Worm (Caenorhabditis elegans) whole organism, late embryonic: Measurements from ENCODE around the gene C56G2.9.

Experiments
- C08G9.2 ChIP-seq: sonication (generic microtip); optimal IDR thresholded peaks from 2 replicates; lab custom pipeline; 2016; ENCODE audit warnings: mild to moderate bottlenecking, missing genetic modification characterization, moderate library complexity, missing compliant biosample characterization
- K09A11.1 ChIP-seq: sonication (generic microtip); optimal IDR thresholded peaks from 2 replicates; lab custom pipeline; 2017; ENCODE audit warnings: antibody characterized with exemption, mild to moderate bottlenecking, missing genetic modification characterization, missing compliant biosample characterization; ENCODE audit not compliant: insufficient read depth
- T23F11.4 ChIP-seq: fragments of 200-800 bp; sonication (Bioruptor generic); optimal IDR thresholded peaks from 2 replicates; lab custom pipeline; 2018; ENCODE audit warnings: mild to moderate bottlenecking, missing genetic modification characterization, missing compliant biosample characterization
- ceh-14 ChIP-seq: sonication (generic microtip); optimal IDR thresholded peaks from 2 replicates; lab custom pipeline; 2016; ENCODE audit warnings: missing genotype, missing genetic modification characterization, missing compliant biosample characterization
- ceh-18 ChIP-seq: sonication (generic microtip); optimal IDR thresholded peaks from 2 replicates; lab custom pipeline; 2016; ENCODE audit warnings: missing genetic modification characterization, missing compliant biosample characterization
- ceh-2 ChIP-seq: sonication (generic microtip); optimal IDR thresholded peaks from 2 replicates; lab custom pipeline; 2016; ENCODE audit warnings: missing genotype, missing genetic modification characterization, missing compliant biosample characterization
- ceh-31 ChIP-seq: sonication (generic microtip); optimal IDR thresholded peaks from 2 replicates; lab custom pipeline; 2016; ENCODE audit warnings: missing genetic modification characterization, missing compliant biosample characterization
- ceh-48 ChIP-seq: sonication (generic microtip); optimal IDR thresholded peaks from 2 replicates; lab custom pipeline; 2016; ENCODE audit warnings: missing genetic modification characterization, inconsistent platforms, missing compliant biosample characterization
- ceh-6 ChIP-seq: fragments of 200-800 bp; sonication (Bioruptor generic); optimal IDR thresholded peaks from 2 replicates; lab custom pipeline; 2018; ENCODE audit warnings: mild to moderate bottlenecking, missing genetic modification characterization, missing compliant biosample characterization
- che-1 ChIP-seq: sonication (generic microtip); optimal IDR thresholded peaks from 2 replicates; lab custom pipeline; 2016; ENCODE audit warnings: mild to moderate bottlenecking, missing genetic modification characterization, missing compliant biosample characterization
- dmd-4 ChIP-seq: sonication (generic microtip); optimal IDR thresholded peaks from 2 replicates; lab custom pipeline; 2016; ENCODE audit warnings: borderline replicate concordance, missing genetic modification characterization, missing compliant biosample characterization
- dve-1 ChIP-seq: sonication (generic microtip); optimal IDR thresholded peaks from 2 replicates; lab custom pipeline; 2017; ENCODE audit warnings: antibody characterized with exemption, mild to moderate bottlenecking, missing genetic modification characterization, missing compliant biosample characterization
- ets-4 ChIP-seq: sonication (generic microtip); optimal IDR thresholded peaks from 2 replicates; lab custom pipeline; 2016; ENCODE audit warnings: missing genetic modification characterization, missing compliant biosample characterization
- fkh-10 ChIP-seq: fragments of 150-350 bp; optimal IDR thresholded peaks from 2 replicates; lab custom pipeline; 2014; ENCODE audit warnings: missing biosample characterization, missing genetic modification reagents, missing genetic modification characterization
- hlh-13 ChIP-seq: fragments of 200-800 bp; sonication (Bioruptor generic); optimal IDR thresholded peaks from 2 replicates; lab custom pipeline; 2018; ENCODE audit warnings: mild to moderate bottlenecking, missing genetic modification characterization, missing compliant biosample characterization
- hlh-15 ChIP-seq: sonication (generic microtip); optimal IDR thresholded peaks from 2 replicates; lab custom pipeline; 2016; ENCODE audit warnings: missing genetic modification characterization, missing compliant biosample characterization
- hlh-30 ChIP-seq: sonication (generic microtip); optimal IDR thresholded peaks from 2 replicates; lab custom pipeline; 2017; ENCODE audit warnings: antibody characterized with exemption, missing genetic modification characterization, missing compliant biosample characterization; ENCODE audit not compliant: insufficient read depth
- hlh-6 ChIP-seq: sonication (generic microtip); optimal IDR thresholded peaks from 2 replicates; lab custom pipeline; 2016; ENCODE audit warnings: missing genotype, missing genetic modification characterization, missing compliant biosample characterization
- lin-11 ChIP-seq: fragments of 200-800 bp; sonication (Bioruptor generic); optimal IDR thresholded peaks from 2 replicates; lab custom pipeline; 2018; ENCODE audit warnings: mild to moderate bottlenecking, missing genetic modification characterization, missing compliant biosample characterization
- madf-2 ChIP-seq: sonication (generic microtip); optimal IDR thresholded peaks from 2 replicates; lab custom pipeline; 2017; ENCODE audit warnings: missing genetic modification characterization, missing compliant biosample characterization
- nfya-1 ChIP-seq: sonication (generic microtip); optimal IDR thresholded peaks from 2 replicates; lab custom pipeline; 2017; ENCODE audit warnings: missing genetic modification characterization, mild to moderate bottlenecking, missing compliant biosample characterization, antibody characterized with exemption, moderate library complexity
- nhr-11 ChIP-seq: fragments of 150-350 bp; optimal IDR thresholded peaks from 2 replicates; lab custom pipeline; 2014; ENCODE audit warnings: missing biosample characterization, missing genetic modification characterization
- nhr-232 ChIP-seq: sonication (generic microtip); optimal IDR thresholded peaks from 2 replicates; lab custom pipeline; 2016; ENCODE audit warnings: missing genetic modification characterization, missing compliant biosample characterization
- npax-4 ChIP-seq: sonication (generic microtip); optimal IDR thresholded peaks from 2 replicates; lab custom pipeline; 2016; ENCODE audit warnings: missing genetic modification characterization, missing compliant biosample characterization
- odd-2 ChIP-seq: sonication (generic microtip); optimal IDR thresholded peaks from 2 replicates; lab custom pipeline; 2017; ENCODE audit warnings: antibody characterized with exemption, mild to moderate bottlenecking, missing genetic modification characterization, missing compliant biosample characterization
- pag-3 ChIP-seq: sonication (generic microtip); optimal IDR thresholded peaks from 2 replicates; lab custom pipeline; 2016; ENCODE audit warnings: missing compliant biosample characterization, missing genetic modification characterization, borderline replicate concordance
- pqm-1 ChIP-seq: sonication (generic microtip); optimal IDR thresholded peaks from 2 replicates; lab custom pipeline; 2016; ENCODE audit warnings: missing genetic modification characterization, missing compliant biosample characterization
- pros-1 ChIP-seq: fragments of 150-350 bp; optimal IDR thresholded peaks from 2 replicates; lab custom pipeline; 2014; ENCODE audit warnings: missing biosample characterization, missing genetic modification reagents, missing genetic modification characterization
- sdc-2 ChIP-seq: sonication (generic microtip); optimal IDR thresholded peaks from 2 replicates; lab custom pipeline; 2016; ENCODE audit warnings: missing genotype, missing genetic modification characterization, missing compliant biosample characterization
- sox-2 ChIP-seq: fragments of 200-800 bp; sonication (Bioruptor generic); IDR thresholded peaks from 2 replicates; pipeline ENCODE4 v1.3.6; 2022; ENCODE audit warnings: missing genetic modification reagents, missing genetic modification characterization, missing compliant biosample characterization
- sox-4 ChIP-seq: sonication (generic microtip); optimal IDR thresholded peaks from 2 replicates; lab custom pipeline; 2017; ENCODE audit warnings: mild to moderate bottlenecking, missing genetic modification characterization, inconsistent platforms, missing compliant biosample characterization
- syd-9 ChIP-seq: sonication (generic microtip); optimal IDR thresholded peaks from 2 replicates; lab custom pipeline; 2016; ENCODE audit warnings: mild to moderate bottlenecking, missing genetic modification characterization, moderate library complexity, missing compliant biosample characterization
- ttx-3 ChIP-seq: sonication (generic microtip); optimal IDR thresholded peaks from 2 replicates; lab custom pipeline; 2016; ENCODE audit warnings: missing genetic modification reagents, missing genetic modification characterization, missing compliant biosample characterization
- unc-42 ChIP-seq: sonication (generic microtip); optimal IDR thresholded peaks from 2 replicates; lab custom pipeline; 2016; ENCODE audit warnings: missing genotype, missing genetic modification characterization, missing compliant biosample characterization
- unc-55 ChIP-seq: sonication (generic microtip); optimal IDR thresholded peaks from 2 replicates; lab custom pipeline; 2017; ENCODE audit warnings: missing biosample characterization, missing genetic modification reagents, missing genetic modification characterization
- unc-86 ChIP-seq: sonication (generic microtip); optimal IDR thresholded peaks from 2 replicates; lab custom pipeline; 2016; ENCODE audit warnings: missing genetic modification characterization, missing compliant biosample characterization

C56G2.9 gene

DNA sequence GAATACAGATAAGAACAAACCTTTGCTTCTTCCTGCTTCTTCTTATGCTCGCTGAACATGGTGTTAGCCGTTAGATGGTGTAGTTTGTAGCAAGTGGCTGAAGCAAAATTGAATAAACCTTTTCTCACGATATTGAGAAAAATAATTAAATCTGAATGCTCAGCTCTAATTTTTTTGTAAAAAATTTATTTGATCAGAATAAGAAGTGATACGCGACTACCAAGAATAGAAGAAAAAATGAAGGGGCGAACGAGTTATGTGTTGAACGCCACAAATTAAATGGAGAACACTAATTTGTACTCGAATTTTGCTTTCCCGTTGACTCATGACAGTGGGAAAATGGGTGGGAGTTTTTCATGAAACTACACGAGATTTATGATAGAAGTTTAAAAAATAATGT is at the start of gene C56G2.9:
Gene C56G2.9, minus strand, starts transcription at position 101 of the 400 bp plus-strand sequence.
- no peak for TF ChIP-seq che-1 (tag; lab: Kevin White, UChicago)
- TF ChIP-seq nhr-232 (tag; lab: Kevin White, UChicago): no peak
- TF ChIP-seq nhr-11 (tag; lab: Kevin White, UChicago): no peak
- TF ChIP-seq hlh-13 (GFP tag; lab: Kevin White, UChicago): no peak

DNA sequence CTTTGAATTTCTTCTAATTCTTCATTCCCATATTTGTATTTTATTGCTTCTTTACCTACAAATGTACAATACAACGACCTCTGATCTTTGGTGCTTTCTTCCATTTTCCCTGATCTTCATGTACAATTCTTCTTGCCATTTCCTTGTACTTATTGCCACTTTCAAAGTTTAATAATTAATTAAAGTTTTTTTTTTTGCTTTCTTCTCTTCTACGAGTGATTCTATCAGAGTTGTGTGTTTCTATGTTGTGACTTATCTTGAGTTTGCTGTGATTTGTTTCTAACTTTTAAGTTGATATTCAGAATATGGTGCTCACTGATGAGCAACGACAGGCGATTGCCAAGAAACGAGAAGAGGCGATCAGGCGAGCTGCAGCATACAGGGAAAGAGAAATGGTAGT is 47.5 kb upstream of the C56G2.9 start, which contains the start of gene smrc-1:
Gene smrc-1, plus strand, starts transcription at position 301 of the 400 bp plus-strand sequence.
- TF ChIP-seq pag-3 (tag; lab: Kevin White, UChicago): no peak
- TF ChIP-seq K09A11.1: no peak
- TF ChIP-seq syd-9 (tag; lab: Kevin White, UChicago): no peak
- no peak for TF ChIP-seq sox-2 (GFP tag; lab: Robert Waterston, UW)
- no peak for TF ChIP-seq ets-4 (tag; lab: Kevin White, UChicago)
- no peak for TF ChIP-seq ceh-2 (tag; lab: Kevin White, UChicago)
- no peak for TF ChIP-seq T23F11.4 (GFP tag; lab: Kevin White, UChicago)
- no peak for TF ChIP-seq sox-4 (tag; lab: Kevin White, UChicago)
- TF ChIP-seq ceh-6: no peak
- TF ChIP-seq pqm-1 (tag; lab: Kevin White, UChicago): no peak
- TF ChIP-seq hlh-30 (tag; lab: Kevin White, UChicago): no peak
- no peak for TF ChIP-seq pros-1 (tag; lab: Kevin White, UChicago)
- no peak for TF ChIP-seq ttx-3

DNA sequence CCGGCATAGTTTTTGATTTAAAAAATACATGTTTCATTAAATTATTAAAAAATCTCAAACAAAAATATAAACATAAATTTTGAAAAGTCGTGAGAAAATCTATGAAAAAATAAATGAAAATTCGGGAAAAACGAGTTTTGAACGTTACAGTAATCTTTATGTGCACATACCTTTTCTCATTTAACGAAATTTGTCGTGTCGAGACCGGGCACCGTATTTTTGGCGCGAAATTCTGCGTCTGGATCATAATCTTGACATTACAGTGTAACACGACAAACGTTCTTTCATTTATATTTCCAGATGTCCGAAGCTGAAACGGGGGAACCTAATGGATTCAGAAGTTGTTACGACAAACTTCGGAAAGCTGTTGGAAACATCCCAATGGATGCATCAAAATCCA is 46.4 kb upstream of the C56G2.9 start, which contains the start of gene C16A3.2:
Gene C16A3.2, plus strand, starts transcription at position 301 of the 400 bp plus-strand sequence.
- no peak for TF ChIP-seq hlh-15 (tag; lab: Kevin White, UChicago)

DNA sequence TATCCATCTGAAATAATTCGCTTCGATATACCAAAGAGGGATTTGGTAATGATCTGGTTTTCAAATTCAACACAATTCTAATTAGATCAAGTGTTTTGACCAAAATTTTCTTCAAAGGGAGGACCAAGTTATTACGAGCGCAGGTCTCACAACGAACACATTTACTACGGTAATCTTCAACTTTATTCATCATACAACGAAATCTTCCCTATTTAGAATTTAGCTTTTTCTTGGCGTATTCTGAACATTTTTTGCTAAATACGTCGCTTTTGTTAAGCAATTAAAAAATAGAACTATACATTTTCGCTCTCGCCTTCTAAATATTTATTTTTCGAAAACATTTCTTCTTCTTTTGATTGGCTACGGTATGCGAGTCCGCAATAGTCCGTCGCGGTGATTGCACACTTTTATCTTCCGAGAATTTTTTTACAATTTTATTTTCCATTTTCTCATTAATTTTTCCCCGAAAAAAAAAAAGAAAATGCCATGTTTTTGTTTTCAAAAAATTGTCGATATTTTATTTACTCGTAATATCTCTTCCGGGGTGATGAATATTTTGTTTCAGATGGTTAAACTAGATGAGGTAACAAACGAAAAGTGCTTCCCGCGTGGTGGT is 40.0 kb upstream of the C56G2.9 start, which contains the start of gene let-716:
Gene let-716, plus strand, starts transcription at position 566 of the 616 bp plus-strand sequence.
- peak; percentile 2 for TF ChIP-seq unc-42 (tag; lab: Kevin White, UChicago)
- TF ChIP-seq ceh-18 (tag; lab: Kevin White, UChicago): no peak
- TF ChIP-seq ttx-3: no peak
- TF ChIP-seq nfya-1 (tag; lab: Kevin White, UChicago): peak; percentile 69
- no peak for TF ChIP-seq npax-4 (tag; lab: Kevin White, UChicago)
- TF ChIP-seq sdc-2 (tag; lab: Kevin White, UChicago): no peak
- TF ChIP-seq unc-86 (tag; lab: Kevin White, UChicago): no peak
- TF ChIP-seq hlh-15 (tag; lab: Kevin White, UChicago): no peak

DNA sequence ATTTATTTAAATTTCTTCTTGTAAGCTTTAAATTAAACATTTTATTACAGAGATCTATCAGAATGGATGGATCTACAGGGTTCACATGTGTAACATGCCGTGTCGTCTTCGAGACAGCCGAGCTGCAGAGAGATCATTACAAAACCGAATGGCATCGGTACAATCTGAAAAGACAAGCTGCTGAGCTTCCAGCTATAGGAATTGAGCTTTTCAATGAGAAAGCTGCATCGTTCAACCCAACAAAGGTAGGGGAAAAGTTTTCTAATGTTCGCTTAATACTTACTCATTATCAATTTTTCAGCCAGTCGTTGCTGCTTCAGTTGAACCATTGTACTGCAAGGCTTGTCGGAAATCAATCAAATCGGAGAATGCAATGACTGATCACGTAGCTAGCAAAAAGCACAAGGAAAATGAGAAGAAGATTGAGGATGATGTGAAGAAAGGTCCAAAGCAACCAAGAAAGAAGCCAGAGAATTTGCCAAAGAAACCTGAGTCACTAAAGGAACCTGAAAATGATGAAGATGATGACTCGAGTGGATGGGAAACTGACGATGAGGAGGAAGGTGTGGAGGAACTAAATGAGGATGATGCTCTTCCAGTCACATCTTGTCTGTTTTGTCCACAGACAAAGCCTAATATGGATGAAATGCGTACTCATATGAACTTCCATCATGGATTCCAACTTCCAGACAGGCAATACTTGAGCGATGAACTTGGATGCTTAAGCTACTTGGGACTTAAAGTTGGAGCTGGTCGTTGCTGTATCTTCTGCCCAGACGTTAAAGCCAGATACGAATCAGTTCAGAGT is 38.7 kb upstream of the C56G2.9 start, which contains the start of gene znf-622:
Gene znf-622, plus strand, starts transcription at position 51 of the 808 bp plus-strand sequence.
- TF ChIP-seq ceh-14 (tag; lab: Kevin White, UChicago) (no peak), madf-2 (tag; lab: Kevin White, UChicago) (no peak), syd-9 (tag; lab: Kevin White, UChicago) (no peak), dmd-4 (tag; lab: Kevin White, UChicago) (no peak), fkh-10 (GFP tag; lab: Kevin White, UChicago) (no peak), ceh-31 (no peak), lin-11 (tag; lab: Kevin White, UChicago) (no peak), hlh-15 (tag; lab: Kevin White, UChicago) (no peak), dve-1 (tag; lab: Kevin White, UChicago) (no peak), ceh-48 (tag; lab: Kevin White, UChicago) (no peak), sox-4 (tag; lab: Kevin White, UChicago) (no peak), unc-55 (GFP tag; lab: Kevin White, UChicago) (no peak), odd-2 (no peak), npax-4 (tag; lab: Kevin White, UChicago) (no peak), C08G9.2 (tag; lab: Kevin White, UChicago) (no peak), hlh-6 (no peak), ceh-18 (tag; lab: Kevin White, UChicago) (no peak), T23F11.4 (GFP tag; lab: Kevin White, UChicago) (no peak)
- TF ChIP-seq, all 69 proteins: peak for 0
